Fruit fly (Drosophila melanogaster) whole organism, adult: Measurements from ENCODE around the gene CG17300.

Source experiments
- CG11617 ChIP-seq: fragments of 200-800 bp; sonication (Bioruptor generic); optimal IDR thresholded peaks from 2 replicates; lab custom pipeline; 2017; ENCODE audit warnings: mild to moderate bottlenecking, missing biosample characterization, missing genetic modification reagents, missing genetic modification characterization
- CG12768 ChIP-seq: fragments of 200-800 bp; sonication (Bioruptor generic); optimal IDR thresholded peaks from 2 replicates; lab custom pipeline; 2017; ENCODE audit warnings: missing biosample characterization, missing genetic modification characterization, mild to moderate bottlenecking, moderate library complexity, missing genetic modification reagents
- CG14711 ChIP-seq: fragments of 200-800 bp; sonication (Bioruptor generic); optimal IDR thresholded peaks from 2 replicates; lab custom pipeline; 2018; ENCODE audit warnings: missing biosample characterization, mild to moderate bottlenecking, missing genetic modification characterization, moderate library complexity
- CG1620 ChIP-seq: fragments of 200-800 bp; sonication (Bioruptor generic); optimal IDR thresholded peaks from 2 replicates; lab custom pipeline; 2016; ENCODE audit warnings: missing biosample characterization, missing genetic modification characterization
- CG33017 ChIP-seq: fragments of 200-800 bp; sonication (Bioruptor generic); optimal IDR thresholded peaks from 2 replicates; lab custom pipeline; 2018; ENCODE audit warnings: missing biosample characterization, mild to moderate bottlenecking, missing genetic modification characterization, moderate library complexity
- CG5204 ChIP-seq: fragments of 200-800 bp; sonication (Bioruptor generic); optimal IDR thresholded peaks from 2 replicates; lab custom pipeline; 2016; ENCODE audit warnings: missing biosample characterization, missing genetic modification characterization
- CG7045 ChIP-seq: fragments of 200-800 bp; sonication (Bioruptor generic); optimal IDR thresholded peaks from 2 replicates; lab custom pipeline; 2017; ENCODE audit warnings: missing biosample characterization, mild to moderate bottlenecking, missing genetic modification characterization
- CG7101 ChIP-seq: fragments of 200-800 bp; sonication (Bioruptor generic); optimal IDR thresholded peaks from 2 replicates; lab custom pipeline; 2018; ENCODE audit warnings: missing biosample characterization, mild to moderate bottlenecking, missing genetic modification characterization, moderate library complexity
- Clk ChIP-seq: fragments of 200-800 bp; sonication (Bioruptor generic); optimal IDR thresholded peaks from 2 replicates; lab custom pipeline; 2017; ENCODE audit warnings: missing biosample characterization, missing genetic modification characterization
- Crg-1 ChIP-seq: fragments of 200-800 bp; sonication (Bioruptor generic); optimal IDR thresholded peaks from 2 replicates; lab custom pipeline; 2016; ENCODE audit warnings: missing biosample characterization, missing genetic modification characterization
- Hr96 ChIP-seq: fragments of 200-800 bp; sonication (Bioruptor generic); optimal IDR thresholded peaks from 2 replicates; lab custom pipeline; 2016; ENCODE audit warnings: missing biosample characterization, missing genetic modification characterization
- Mnt ChIP-seq: fragments of 200-800 bp; sonication (Bioruptor generic); optimal IDR thresholded peaks from 2 replicates; lab custom pipeline; 2016; ENCODE audit warnings: missing biosample characterization, mild to moderate bottlenecking, missing genetic modification characterization
- bab1 ChIP-seq: fragments of 200-800 bp; sonication (Bioruptor generic); optimal IDR thresholded peaks from 3 replicates; lab custom pipeline; 2019; ENCODE audit warnings: missing biosample characterization, mild to moderate bottlenecking, missing genetic modification characterization, moderate library complexity
- cic ChIP-seq: fragments of 200-800 bp; sonication (Bioruptor generic); optimal IDR thresholded peaks from 2 replicates; lab custom pipeline; 2017; ENCODE audit warnings: missing biosample characterization, mild to moderate bottlenecking, missing genetic modification characterization, moderate library complexity
- cnc ChIP-seq, 2 experiments: fragments of >200 bp; optimal IDR thresholded peaks; 2 replicates each; lab custom pipeline; 2017
- kay ChIP-seq: fragments of 200-800 bp; sonication (Bioruptor generic); peaks from one replicate; lab custom pipeline; 2016; ENCODE audit warnings: missing biosample characterization, missing genetic modification characterization, borderline replicate concordance
- ovo ChIP-seq: fragments of 200-800 bp; sonication (Bioruptor generic); optimal IDR thresholded peaks from 2 replicates; lab custom pipeline; 2016; ENCODE audit warnings: missing biosample characterization, missing genetic modification characterization
- pad ChIP-seq: fragments of 200-800 bp; sonication (Bioruptor generic); optimal IDR thresholded peaks from 3 replicates; lab custom pipeline; 2017; ENCODE audit warnings: missing biosample characterization, missing genetic modification characterization, mild to moderate bottlenecking, moderate library complexity, missing genetic modification reagents
- tj ChIP-seq: fragments of 200-800 bp; sonication (Bioruptor generic); optimal IDR thresholded peaks from 3 replicates; lab custom pipeline; 2017; ENCODE audit warnings: missing biosample characterization, mild to moderate bottlenecking, missing genetic modification characterization, moderate library complexity
- toe ChIP-seq: fragments of 200-800 bp; sonication (Bioruptor generic); optimal IDR thresholded peaks from 2 replicates; lab custom pipeline; 2016; ENCODE audit warnings: missing biosample characterization, missing genetic modification characterization

The CG17300 gene

DNA sequence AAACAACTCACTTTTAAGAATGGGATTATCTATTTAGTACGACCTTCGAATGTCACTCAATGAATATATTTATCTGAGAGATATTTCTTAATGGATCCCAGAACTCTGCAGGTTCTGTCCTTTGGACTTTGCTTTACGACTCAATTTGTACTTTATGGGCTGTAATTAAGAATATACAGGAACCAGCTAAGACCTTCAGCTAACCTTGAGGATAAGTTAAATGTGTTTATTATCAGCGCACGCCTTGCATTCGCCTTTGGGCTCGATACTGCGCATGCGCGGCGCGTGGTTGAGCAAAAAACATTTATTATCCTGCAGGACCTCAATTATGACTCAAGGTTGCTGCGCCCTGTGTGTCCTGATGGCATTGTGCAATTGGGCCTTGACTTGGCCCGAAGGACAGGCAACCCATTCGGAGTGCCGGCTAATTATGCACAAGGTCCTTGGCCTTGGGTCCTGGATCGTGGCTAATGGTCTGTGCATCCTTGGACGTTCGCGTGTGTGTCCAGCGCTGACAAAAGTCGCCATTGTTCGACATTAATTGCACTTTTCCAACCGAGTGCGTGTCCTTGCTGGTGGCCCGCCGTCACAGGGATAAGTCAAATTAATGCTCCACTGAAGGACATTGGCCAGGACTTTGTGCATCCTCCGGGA, 5.7 kb downstream of the CG17300 start:
- no peak for TF ChIP-seq CG14711 (tag; lab: Kevin White, UChicago)
- TF ChIP-seq tj (GFP tag; lab: Kevin White, UChicago) = no peak
- no peak for TF ChIP-seq CG33017 (tag; lab: Kevin White, UChicago)
- no peak for TF ChIP-seq cic (GFP tag; lab: Kevin White, UChicago)
- TF ChIP-seq cnc (optimal IDR thresholded peaks at IDR 0.05; lab: Kevin White, UChicago) = no peak
- TF ChIP-seq Crg-1 (GFP tag; lab: Kevin White, UChicago) = no peak
- TF ChIP-seq CG1620 (GFP tag; lab: Kevin White, UChicago) = no peak
- no peak for TF ChIP-seq CG7101
- no peak for TF ChIP-seq pad (GFP tag; lab: Kevin White, UChicago)

DNA sequence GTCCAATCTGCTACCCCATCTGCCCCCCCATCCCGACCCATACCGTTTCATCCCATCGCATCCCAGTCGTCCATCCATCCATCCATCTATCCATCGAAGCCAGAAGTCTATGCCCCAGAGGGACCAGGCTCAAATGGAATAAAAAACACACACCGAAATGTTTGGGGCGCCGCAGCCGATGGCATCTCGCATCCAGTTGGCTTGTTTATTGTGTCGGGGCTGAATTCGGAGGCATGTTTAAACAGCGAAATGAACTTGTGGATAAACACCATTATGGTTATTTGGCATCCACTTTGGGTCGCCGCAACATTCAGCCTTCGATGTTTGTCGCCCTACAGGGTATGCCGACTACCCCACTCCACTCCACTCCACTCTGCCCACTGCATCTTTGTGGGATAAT, 6.7 kb downstream of the CG17300 start:
- TF ChIP-seq kay = no peak
- no peak for TF ChIP-seq bab1 (GFP tag; lab: Kevin White, UChicago)
- TF ChIP-seq CG12768 (GFP tag; lab: Kevin White, UChicago) = no peak
- TF ChIP-seq cic (GFP tag; lab: Kevin White, UChicago) = no peak

DNA sequence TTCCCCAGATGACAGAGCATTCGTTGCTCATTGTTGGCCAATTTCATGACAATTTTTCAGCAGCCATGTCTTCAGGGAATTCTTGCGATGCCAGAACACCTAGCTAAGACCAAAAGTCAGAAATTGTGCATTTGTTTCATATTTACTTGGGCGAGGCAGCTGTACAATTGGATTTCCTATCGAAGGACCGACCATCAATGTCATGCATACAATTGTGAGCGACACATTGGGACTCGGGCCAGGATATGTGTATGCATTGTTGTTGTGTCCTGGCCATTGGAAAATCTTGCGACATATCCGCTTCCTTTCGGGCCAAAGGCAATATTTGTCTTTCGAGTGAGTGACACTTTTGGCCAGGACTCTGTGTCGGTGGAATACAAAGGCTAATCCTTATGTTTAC, 9.8 kb downstream of the CG17300 start:
- no peak for TF ChIP-seq CG7101
- TF ChIP-seq CG5204 = no peak
- TF ChIP-seq Mnt (GFP tag; lab: Kevin White, UChicago) = no peak
- no peak for TF ChIP-seq pad (GFP tag; lab: Kevin White, UChicago)
- no peak for TF ChIP-seq CG1620 (GFP tag; lab: Kevin White, UChicago)
- TF ChIP-seq cnc (optimal IDR thresholded peaks at IDR 0.05; lab: Kevin White, UChicago) = no peak
- TF ChIP-seq toe (GFP tag; lab: Kevin White, UChicago) = no peak
- TF ChIP-seq CG11617 (GFP tag; lab: Kevin White, UChicago) = no peak

DNA sequence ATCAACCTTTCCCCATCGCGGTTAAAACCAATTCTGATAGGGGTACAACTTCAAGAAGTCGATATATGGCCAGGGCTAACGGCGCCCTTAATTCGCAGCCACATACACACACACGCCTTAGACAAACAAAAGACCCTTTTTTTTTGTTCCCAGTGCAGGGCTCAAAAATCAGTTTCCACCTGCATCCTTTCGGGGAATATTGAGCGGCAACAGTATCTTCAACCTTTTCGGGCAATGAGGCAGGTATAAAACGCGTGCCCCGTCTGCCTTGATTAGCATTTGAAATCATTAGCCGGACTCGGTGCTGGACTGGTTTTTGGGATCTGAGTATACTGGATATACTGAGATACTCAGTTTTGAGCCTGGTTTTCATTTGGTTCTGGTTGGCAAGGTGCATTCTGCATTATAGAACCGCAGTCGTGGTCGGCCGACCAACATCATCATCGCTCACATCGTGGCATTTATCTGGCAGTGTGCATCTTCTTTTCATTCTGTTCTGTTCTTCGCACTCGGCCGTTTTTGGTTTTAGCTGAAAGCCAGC, 12.9 kb downstream of the CG17300 start:
- TF ChIP-seq CG33017 (tag; lab: Kevin White, UChicago) = no peak
- no peak for TF ChIP-seq bab1 (GFP tag; lab: Kevin White, UChicago)
- TF ChIP-seq ovo (GFP tag; lab: Kevin White, UChicago) = no peak
- no peak for TF ChIP-seq CG12768 (GFP tag; lab: Kevin White, UChicago)
- TF ChIP-seq CG7045 = no peak
- TF ChIP-seq Clk (GFP tag; lab: Kevin White, UChicago) = no peak
- TF ChIP-seq pad (GFP tag; lab: Kevin White, UChicago) = no peak
- no peak for TF ChIP-seq CG11617 (GFP tag; lab: Kevin White, UChicago)
- TF ChIP-seq CG7101 = no peak
- TF ChIP-seq CG14711 (tag; lab: Kevin White, UChicago) = no peak
- no peak for TF ChIP-seq Mnt (GFP tag; lab: Kevin White, UChicago)

DNA sequence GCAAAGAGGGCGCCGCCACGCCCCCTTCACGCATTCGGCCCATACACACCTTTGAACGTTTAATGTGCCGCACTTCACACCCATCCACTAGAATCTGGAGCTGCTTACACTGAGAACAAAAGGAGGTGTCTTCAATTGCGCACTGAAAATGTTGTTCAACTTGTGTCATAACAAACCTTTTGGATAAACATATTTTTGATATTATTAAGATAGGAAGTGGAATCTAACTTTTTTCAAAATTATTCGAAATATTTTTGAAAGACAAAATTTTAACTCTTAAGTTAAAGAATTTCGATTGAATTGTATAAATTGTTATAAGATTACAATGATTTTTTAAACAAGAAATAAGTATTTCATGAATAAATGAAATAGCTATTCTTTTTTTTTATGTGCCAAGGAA, 18.8 kb downstream of the CG17300 start:
- no peak for TF ChIP-seq CG1620 (GFP tag; lab: Kevin White, UChicago)
- TF ChIP-seq CG33017 (tag; lab: Kevin White, UChicago) = no peak
- TF ChIP-seq CG5204 = no peak
- TF ChIP-seq bab1 (GFP tag; lab: Kevin White, UChicago) = no peak
- TF ChIP-seq ovo (GFP tag; lab: Kevin White, UChicago) = no peak
- TF ChIP-seq Crg-1 (GFP tag; lab: Kevin White, UChicago) = no peak
- TF ChIP-seq CG11617 (GFP tag; lab: Kevin White, UChicago) = no peak
- TF ChIP-seq Mnt (GFP tag; lab: Kevin White, UChicago) = no peak
- no peak for TF ChIP-seq kay
- no peak for TF ChIP-seq CG7101
- TF ChIP-seq tj (GFP tag; lab: Kevin White, UChicago) = no peak
- no peak for TF ChIP-seq CG7045
- TF ChIP-seq Hr96 = no peak
- no peak for TF ChIP-seq pad (GFP tag; lab: Kevin White, UChicago)
- no peak for TF ChIP-seq cic (GFP tag; lab: Kevin White, UChicago)
- TF ChIP-seq cnc (optimal IDR thresholded peaks at IDR 0.05; lab: Kevin White, UChicago) = no peak
- no peak for TF ChIP-seq CG12768 (GFP tag; lab: Kevin White, UChicago)

DNA sequence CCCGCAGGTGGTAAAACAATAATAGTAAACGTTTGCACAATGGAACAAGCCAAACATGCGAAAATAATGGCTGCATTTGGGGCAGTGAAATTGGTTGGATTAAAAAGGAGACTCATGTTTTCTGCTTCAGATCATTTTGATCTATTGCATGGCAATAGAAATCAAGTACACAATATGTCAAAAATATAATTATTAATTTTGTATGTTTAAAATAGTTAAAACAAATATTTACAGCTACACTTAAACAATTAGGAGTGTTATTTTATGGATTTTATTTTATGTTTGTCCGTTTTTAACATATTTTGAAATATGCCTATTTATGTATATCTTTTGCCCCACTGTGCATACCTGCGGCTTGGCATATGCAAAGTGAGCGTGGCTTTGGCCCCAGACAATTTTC, 20.9 kb downstream of the CG17300 start:
- no peak for TF ChIP-seq kay
- no peak for TF ChIP-seq CG12768 (GFP tag; lab: Kevin White, UChicago)
- TF ChIP-seq cnc (optimal IDR thresholded peaks at IDR 0.05; lab: Kevin White, UChicago) = no peak
- no peak for TF ChIP-seq CG1620 (GFP tag; lab: Kevin White, UChicago)

DNA sequence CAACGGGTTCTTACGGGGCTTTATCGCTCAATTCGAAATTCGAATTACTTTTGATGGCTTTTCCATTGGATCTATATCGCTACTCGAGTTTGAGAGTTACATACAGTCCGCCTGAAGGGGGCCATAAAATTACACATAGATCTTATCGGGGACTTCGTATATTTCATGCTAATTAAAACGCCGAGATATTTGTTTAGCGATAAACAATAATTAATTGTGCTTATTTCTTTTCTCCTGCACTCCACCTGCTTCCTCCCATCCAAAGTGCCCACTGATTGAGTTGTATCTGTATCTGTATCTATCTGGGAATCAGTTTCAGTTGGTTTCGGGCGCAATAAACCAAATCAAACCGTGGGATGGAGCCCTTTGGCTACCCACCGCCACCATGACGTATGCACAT, 21.5 kb downstream of the CG17300 start:
- TF ChIP-seq tj (GFP tag; lab: Kevin White, UChicago) (no peak), bab1 (GFP tag; lab: Kevin White, UChicago) (no peak), ovo (GFP tag; lab: Kevin White, UChicago) (no peak), kay (no peak), Mnt (GFP tag; lab: Kevin White, UChicago) (no peak), Crg-1 (GFP tag; lab: Kevin White, UChicago) (no peak), CG1620 (GFP tag; lab: Kevin White, UChicago) (no peak), CG11617 (GFP tag; lab: Kevin White, UChicago) (no peak), CG12768 (GFP tag; lab: Kevin White, UChicago) (no peak), cic (GFP tag; lab: Kevin White, UChicago) (no peak), CG5204 (no peak), Clk (GFP tag; lab: Kevin White, UChicago) (no peak), CG7101 (no peak), CG14711 (tag; lab: Kevin White, UChicago) (no peak), Hr96 (no peak), CG7045 (no peak), cnc (optimal IDR thresholded peaks at IDR 0.05; lab: Kevin White, UChicago) (no peak)
